Fruit fly (Drosophila melanogaster) whole organism, pupa: ENCODE data around the gene CG6661.

Experiments used
- CG12605 ChIP-seq: fragments of 200-800 bp; sonication (Bioruptor generic); IDR thresholded peaks from 2 replicates; pipeline ENCODE4 v1.3.6; 2022; ENCODE audit warnings: missing biosample characterization, missing genetic modification characterization
- CG13204 ChIP-seq: fragments of 200-800 bp; sonication (Bioruptor generic); optimal IDR thresholded peaks from 2 replicates; lab custom pipeline; 2018; ENCODE audit warnings: missing biosample characterization, mild to moderate bottlenecking, missing genetic modification characterization, moderate library complexity
- CG14655 ChIP-seq: fragments of 200-800 bp; sonication (Bioruptor generic); optimal IDR thresholded peaks from 3 replicates; lab custom pipeline; 2017; ENCODE audit warnings: mild to moderate bottlenecking, missing biosample characterization, missing genetic modification reagents, missing genetic modification characterization
- CG15710 ChIP-seq: fragments of 200-800 bp; sonication (Bioruptor generic); optimal IDR thresholded peaks from 2 replicates; lab custom pipeline; 2018; ENCODE audit warnings: missing biosample characterization, mild to moderate bottlenecking, missing genetic modification characterization, moderate library complexity
- CG17806 ChIP-seq: fragments of 200-800 bp; sonication (Bioruptor generic); optimal IDR thresholded peaks from 2 replicates; lab custom pipeline; 2018; ENCODE audit warnings: missing biosample characterization, mild to moderate bottlenecking, missing genetic modification characterization, moderate library complexity
- CG4496 ChIP-seq: fragments of 200-800 bp; sonication (Bioruptor generic); IDR thresholded peaks from 3 replicates; pipeline ENCODE4 v1.3.6; 2022; ENCODE audit warnings: missing biosample characterization, missing genetic modification characterization
- CG8301 ChIP-seq: fragments of 200-800 bp; sonication (Bioruptor generic); optimal IDR thresholded peaks from 2 replicates; lab custom pipeline; 2018; ENCODE audit warnings: missing biosample characterization, mild to moderate bottlenecking, missing genetic modification characterization
- CG9948 ChIP-seq: fragments of 200-800 bp; sonication (Bioruptor generic); optimal IDR thresholded peaks from 2 replicates; lab custom pipeline; 2018; ENCODE audit warnings: missing biosample characterization, mild to moderate bottlenecking, missing genetic modification characterization, moderate library complexity
- D1 ChIP-seq: fragments of 200-800 bp; sonication (Bioruptor generic); optimal IDR thresholded peaks from 2 replicates; lab custom pipeline; 2018; ENCODE audit warnings: missing biosample characterization, mild to moderate bottlenecking, missing genetic modification characterization, moderate library complexity
- EcR ChIP-seq: fragments of 200-800 bp; sonication (Bioruptor generic); optimal IDR thresholded peaks from 3 replicates; lab custom pipeline; 2019; ENCODE audit warnings: missing biosample characterization, missing genetic modification characterization, mild to moderate bottlenecking, moderate library complexity, missing genetic modification reagents
- Ets98B ChIP-seq: fragments of 200-800 bp; sonication (Bioruptor generic); IDR thresholded peaks from 2 replicates; pipeline ENCODE4 v1.3.6; 2022; ENCODE audit warnings: missing biosample characterization, missing genetic modification characterization
- Pif1A ChIP-seq: fragments of 200-800 bp; sonication (Bioruptor generic); optimal IDR thresholded peaks from 3 replicates; lab custom pipeline; 2016; ENCODE audit warnings: missing biosample characterization, missing genetic modification characterization
- gl ChIP-seq: fragments of 200-800 bp; sonication (Bioruptor generic); optimal IDR thresholded peaks from 2 replicates; lab custom pipeline; 2018; ENCODE audit warnings: missing biosample characterization, mild to moderate bottlenecking, missing genetic modification characterization

dm6 chr3L:14079224-14079623 is 44.6 kb downstream of the CG6661 start:
- TF ChIP-seq CG17806 (tag; lab: Kevin White, UChicago) (no peak), CG9948 (tag; lab: Kevin White, UChicago) (no peak), CG8301 (tag; lab: Kevin White, UChicago) (no peak), Ets98B (GFP tag; lab: Robert Waterston, UW) (no peak), CG12605 (GFP tag; lab: Robert Waterston, UW) (no peak), EcR (no peak), CG4496 (GFP tag; lab: Robert Waterston, UW) (no peak), CG14655 (GFP tag; lab: Kevin White, UChicago) (no peak), CG13204 (no peak), CG15710 (tag; lab: Kevin White, UChicago) (no peak), Pif1A (GFP tag; lab: Kevin White, UChicago) (no peak), gl (tag; lab: Kevin White, UChicago) (no peak), D1 (tag; lab: Kevin White, UChicago) (no peak)
